Worm (Caenorhabditis elegans): ENCODE data around the gene T23F2.3.

- TF ChIP-seq zip-11 (GFP tag; IDR thresholded peaks at IDR 0.05) (no peak), nhr-76 (tag; optimal IDR thresholded peaks at IDR 0.05) (no peak), fkh-10 (GFP tag; optimal IDR thresholded peaks at IDR 0.05) (no peak), madf-5 (GFP tag; IDR thresholded peaks at IDR 0.05) (no peak), snpc-1.2 (GFP tag; IDR thresholded peaks at IDR 0.05) (no peak), ama-1 (optimal IDR thresholded peaks at IDR 0.05) (no peak), ceh-44 (GFP tag; IDR thresholded peaks at IDR 0.05) (no peak), zag-1 (tag; optimal IDR thresholded peaks at IDR 0.05) (no peak), skn-1 (tag; optimal IDR thresholded peaks at IDR 0.05) (no peak), ceh-82 (tag; optimal IDR thresholded peaks at IDR 0.05) (no peak), lin-39 (tag; optimal IDR thresholded peaks at IDR 0.05) (no peak), lir-3 (tag; optimal IDR thresholded peaks at IDR 0.05) (no peak)
These were observed at the start of gene T23F2.3 for ce11 chrX:5512227-5512626.
